Fruit fly (Drosophila melanogaster) whole organism, embryonic: ENCODE measurements around the gene CG34293.
A peak's percentile ranks its signal among the peaks of the same experiment; 100 is the strongest.

Experiments used
- Abd-B ChIP-seq: fragments of 200-800 bp; sonication (Bioruptor generic); optimal IDR thresholded peaks from 2 replicates; lab custom pipeline; 2018; ENCODE audit warnings: missing biosample characterization, mild to moderate bottlenecking, missing genetic modification characterization, moderate library complexity
- Atf-2 ChIP-seq: fragments of 200-800 bp; sonication (Bioruptor generic); optimal IDR thresholded peaks from 2 replicates; lab custom pipeline; 2016; ENCODE audit warnings: missing biosample characterization, missing genetic modification characterization
- B-H1 ChIP-seq: fragments of 200-800 bp; sonication (Bioruptor generic); IDR thresholded peaks from 3 replicates; pipeline ENCODE4 v1.3.6; 2022; ENCODE audit warnings: missing biosample characterization, missing genetic modification characterization
- BEAF-32 ChIP-seq: fragments of 200-800 bp; sonication (Bioruptor generic); optimal IDR thresholded peaks from 3 replicates; lab custom pipeline; 2017; ENCODE audit warnings: missing biosample characterization, missing genetic modification characterization, mild to moderate bottlenecking, moderate library complexity, missing genetic modification reagents
- C15 ChIP-seq: fragments of 200-800 bp; sonication (Bioruptor generic); IDR thresholded peaks from 3 replicates; pipeline ENCODE4 v1.3.6; 2022; ENCODE audit warnings: missing biosample characterization, missing genetic modification characterization
- CG10209 ChIP-seq: fragments of 200-800 bp; sonication (Bioruptor generic); optimal IDR thresholded peaks from 3 replicates; lab custom pipeline; 2017; ENCODE audit warnings: missing biosample characterization, mild to moderate bottlenecking, missing genetic modification characterization, missing genetic modification reagents
- CG10462 ChIP-seq: fragments of 200-800 bp; sonication (Bioruptor generic); optimal IDR thresholded peaks from 2 replicates; lab custom pipeline; 2016; ENCODE audit warnings: missing biosample characterization, missing genetic modification characterization
- CG10654 ChIP-seq: fragments of 200-800 bp; sonication (Bioruptor generic); optimal IDR thresholded peaks from 2 replicates; lab custom pipeline; 2016; ENCODE audit warnings: missing biosample characterization, missing genetic modification characterization
- CG12104 ChIP-seq: fragments of 200-800 bp; sonication (Bioruptor generic); optimal IDR thresholded peaks from 3 replicates; lab custom pipeline; 2016; ENCODE audit warnings: missing biosample characterization, missing genetic modification characterization
- CG13424 ChIP-seq: fragments of 200-800 bp; sonication (Bioruptor generic); optimal IDR thresholded peaks from 2 replicates; lab custom pipeline; 2019; ENCODE audit warnings: missing biosample characterization, mild to moderate bottlenecking, missing genetic modification characterization, moderate library complexity
- CG14441 ChIP-seq: fragments of 200-800 bp; sonication (Bioruptor generic); IDR thresholded peaks from 2 replicates; pipeline ENCODE4 v1.3.6; 2022; ENCODE audit warnings: missing biosample characterization, missing genetic modification characterization
- CG1529 ChIP-seq: fragments of 200-800 bp; sonication (Bioruptor generic); optimal IDR thresholded peaks from 3 replicates; lab custom pipeline; 2018; ENCODE audit warnings: missing biosample characterization, missing genetic modification characterization
- CG15696 ChIP-seq: fragments of 200-800 bp; sonication (Bioruptor generic); optimal IDR thresholded peaks from 2 replicates; lab custom pipeline; 2019; ENCODE audit warnings: missing biosample characterization, mild to moderate bottlenecking, missing genetic modification characterization, moderate library complexity
- CG1792 ChIP-seq: fragments of 200-800 bp; sonication (Bioruptor generic); optimal IDR thresholded peaks from 2 replicates; lab custom pipeline; 2016; ENCODE audit warnings: missing biosample characterization, missing genetic modification characterization
- CG1832 ChIP-seq: fragments of 200-800 bp; sonication (Bioruptor generic); optimal IDR thresholded peaks from 2 replicates; lab custom pipeline; 2017; ENCODE audit warnings: missing biosample characterization, mild to moderate bottlenecking, missing genetic modification characterization, inconsistent platforms
- CG18619 ChIP-seq: fragments of 200-800 bp; sonication (Bioruptor generic); optimal IDR thresholded peaks from 3 replicates; lab custom pipeline; 2017; ENCODE audit warnings: missing biosample characterization, mild to moderate bottlenecking, missing genetic modification characterization
- CG18764 ChIP-seq: fragments of 200-800 bp; sonication (Bioruptor generic); optimal IDR thresholded peaks from 3 replicates; lab custom pipeline; 2016; ENCODE audit warnings: missing biosample characterization, missing genetic modification characterization
- CG2199 ChIP-seq: fragments of 200-800 bp; sonication (Bioruptor generic); IDR thresholded peaks from 3 replicates; pipeline ENCODE4 v1.3.6; 2022; ENCODE audit warnings: missing biosample characterization, missing genetic modification characterization
- CG30403 ChIP-seq: fragments of 200-800 bp; sonication (Bioruptor generic); optimal IDR thresholded peaks from 3 replicates; lab custom pipeline; 2016; ENCODE audit warnings: missing biosample characterization, missing genetic modification characterization
- CG3838 ChIP-seq: fragments of 200-800 bp; sonication (Bioruptor generic); optimal IDR thresholded peaks from 3 replicates; lab custom pipeline; 2016; ENCODE audit warnings: missing biosample characterization, missing genetic modification characterization
- CG5180 ChIP-seq: fragments of 200-800 bp; sonication (Bioruptor generic); optimal IDR thresholded peaks from 3 replicates; lab custom pipeline; 2017; ENCODE audit warnings: missing biosample characterization, missing genetic modification characterization, mild to moderate bottlenecking, moderate library complexity, missing genetic modification reagents
- CG8089 ChIP-seq: fragments of 200-800 bp; sonication (Bioruptor generic); optimal IDR thresholded peaks from 3 replicates; lab custom pipeline; 2016; ENCODE audit warnings: missing biosample characterization, missing genetic modification characterization
- CG8924 ChIP-seq: fragments of 200-800 bp; optimal IDR thresholded peaks from 3 replicates; lab custom pipeline; 2019; ENCODE audit warnings: missing biosample characterization, mild to moderate bottlenecking, missing genetic modification characterization, moderate library complexity
- CG9876 ChIP-seq: fragments of 200-800 bp; sonication (Bioruptor generic); optimal IDR thresholded peaks from 2 replicates; lab custom pipeline; 2016; ENCODE audit warnings: missing biosample characterization, missing genetic modification characterization
- Fer2 ChIP-seq: fragments of 200-800 bp; sonication (Bioruptor generic); optimal IDR thresholded peaks from 2 replicates; lab custom pipeline; 2018; ENCODE audit warnings: missing biosample characterization, mild to moderate bottlenecking, missing genetic modification characterization, moderate library complexity
- Fer3 ChIP-seq: fragments of 200-800 bp; sonication (Bioruptor generic); optimal IDR thresholded peaks from 2 replicates; lab custom pipeline; 2018; ENCODE audit warnings: missing biosample characterization, mild to moderate bottlenecking, missing genetic modification characterization, moderate library complexity
- HLHmδ ChIP-seq: fragments of 200-800 bp; sonication (Bioruptor generic); optimal IDR thresholded peaks from 2 replicates; lab custom pipeline; 2018; ENCODE audit warnings: missing biosample characterization, mild to moderate bottlenecking, missing genetic modification characterization, moderate library complexity
- Hmr ChIP-seq: fragments of 200-800 bp; sonication (Bioruptor generic); optimal IDR thresholded peaks from 3 replicates; lab custom pipeline; 2017; ENCODE audit warnings: mild to moderate bottlenecking, missing biosample characterization, missing genetic modification reagents, missing genetic modification characterization
- Hsf ChIP-seq: fragments of 200-800 bp; sonication (Bioruptor generic); optimal IDR thresholded peaks from 3 replicates; lab custom pipeline; 2016; ENCODE audit warnings: missing biosample characterization, missing genetic modification characterization
- Meics ChIP-seq: fragments of 200-800 bp; sonication (Bioruptor generic); optimal IDR thresholded peaks from 2 replicates; lab custom pipeline; 2017; ENCODE audit warnings: missing biosample characterization, mild to moderate bottlenecking, missing genetic modification characterization
- Mes4 ChIP-seq: fragments of 200-800 bp; sonication (Bioruptor generic); optimal IDR thresholded peaks from 2 replicates; lab custom pipeline; 2016; ENCODE audit warnings: missing biosample characterization, missing genetic modification characterization
- NfI ChIP-seq: fragments of 200-800 bp; sonication (Bioruptor generic); optimal IDR thresholded peaks from 3 replicates; lab custom pipeline; 2018; ENCODE audit warnings: missing biosample characterization, mild to moderate bottlenecking, missing genetic modification characterization, moderate library complexity
- Oaz ChIP-seq: fragments of 200-800 bp; sonication (Bioruptor generic); IDR thresholded peaks from 2 replicates; pipeline ENCODE4 v1.3.6; 2022; ENCODE audit warnings: missing biosample characterization, missing genetic modification characterization
- Opbp ChIP-seq: fragments of 200-800 bp; sonication (Bioruptor generic); IDR thresholded peaks from 3 replicates; pipeline ENCODE4 v1.3.6; 2022; ENCODE audit warnings: missing biosample characterization, missing genetic modification characterization; ENCODE audit not compliant: partially characterized antibody
- Taf1 ChIP-seq: fragments of 200-800 bp; sonication (Bioruptor generic); IDR thresholded peaks from 2 replicates; pipeline ENCODE4 v1.3.6; 2022; ENCODE audit warnings: missing biosample characterization, missing genetic modification characterization
- YL-1 ChIP-seq: fragments of 200-800 bp; sonication (Bioruptor generic); optimal IDR thresholded peaks from 3 replicates; lab custom pipeline; 2017; ENCODE audit warnings: missing biosample characterization, mild to moderate bottlenecking, missing genetic modification characterization
- abd-A ChIP-seq: fragments of 200-800 bp; sonication (Bioruptor generic); optimal IDR thresholded peaks from 3 replicates; lab custom pipeline; 2019; ENCODE audit warnings: missing biosample characterization, mild to moderate bottlenecking, missing genetic modification characterization, moderate library complexity
- ara ChIP-seq: fragments of 200-800 bp; sonication (Bioruptor generic); IDR thresholded peaks from 2 replicates; pipeline ENCODE4 v1.3.6; 2022; ENCODE audit warnings: missing biosample characterization, missing genetic modification characterization
- ase ChIP-seq: fragments of 200-800 bp; sonication (Bioruptor generic); IDR thresholded peaks from 3 replicates; pipeline ENCODE4 v1.3.6; 2022; ENCODE audit warnings: missing biosample characterization, missing genetic modification characterization
- bcd ChIP-seq: fragments of 200-800 bp; sonication (Bioruptor generic); optimal IDR thresholded peaks from 2 replicates; lab custom pipeline; 2017; ENCODE audit warnings: missing biosample characterization, mild to moderate bottlenecking, missing genetic modification characterization
- chif ChIP-seq, 2 experiments: fragments of 200-800 bp; sonication (Bioruptor generic); optimal IDR thresholded peaks; 3 replicates each; lab custom pipeline; 2016; ENCODE audit warnings: missing biosample characterization in 2 of 2, missing genetic modification characterization in 2 of 2
- cwo ChIP-seq: fragments of 200-800 bp; sonication (Bioruptor generic); optimal IDR thresholded peaks from 3 replicates; lab custom pipeline; 2017; ENCODE audit warnings: missing biosample characterization, missing genetic modification characterization, mild to moderate bottlenecking, moderate library complexity, missing genetic modification reagents
- ems ChIP-seq: fragments of 200-800 bp; sonication (Bioruptor generic); optimal IDR thresholded peaks from 3 replicates; lab custom pipeline; 2016; ENCODE audit warnings: missing biosample characterization, missing genetic modification characterization
- lmd ChIP-seq: fragments of 200-800 bp; sonication (Bioruptor generic); IDR thresholded peaks from 2 replicates; pipeline ENCODE4 v1.3.6; 2022; ENCODE audit warnings: missing biosample characterization, missing genetic modification characterization
- mld ChIP-seq: fragments of 200-800 bp; sonication (Bioruptor generic); IDR thresholded peaks from 3 replicates; pipeline ENCODE4 v1.3.6; 2022; ENCODE audit warnings: missing biosample characterization, missing genetic modification characterization; ENCODE audit not compliant: partially characterized antibody
- peb ChIP-seq: fragments of 200-800 bp; sonication (Bioruptor generic); IDR thresholded peaks from 2 replicates; pipeline ENCODE4 v1.3.6; 2022; ENCODE audit warnings: missing biosample characterization, missing genetic modification characterization
- scrt ChIP-seq: fragments of 200-800 bp; sonication (Bioruptor generic); optimal IDR thresholded peaks from 2 replicates; lab custom pipeline; 2018; ENCODE audit warnings: missing biosample characterization, mild to moderate bottlenecking, missing genetic modification characterization, moderate library complexity
- stwl ChIP-seq: fragments of 200-800 bp; sonication (Bioruptor generic); optimal IDR thresholded peaks from 3 replicates; lab custom pipeline; 2018; ENCODE audit warnings: missing biosample characterization, mild to moderate bottlenecking, missing genetic modification characterization, moderate library complexity
- sug ChIP-seq: fragments of 200-800 bp; optimal IDR thresholded peaks from 2 replicates; lab custom pipeline; 2019; ENCODE audit warnings: missing biosample characterization, mild to moderate bottlenecking, missing genetic modification characterization, moderate library complexity

The CG34293 gene

dm6 chr3R:27153062-27153878 lies 12.1 kb downstream of the CG34293 start (continued):
- no peak for TF ChIP-seq B-H1 (GFP tag; lab: Robert Waterston, UW)
- TF ChIP-seq CG9876 = no peak
- peak; percentile 66 for TF ChIP-seq bcd (GFP tag; lab: Kevin White, UChicago)
- peak; percentile 61 for TF ChIP-seq CG12104 (GFP tag; lab: Kevin White, UChicago)
- TF ChIP-seq Abd-B (GFP tag; lab: Kevin White, UChicago) = no peak
- TF ChIP-seq CG8924 = peak; percentile 70
- no peak for TF ChIP-seq CG3838
- peak; percentile 43 for TF ChIP-seq sug (tag; lab: Kevin White, UChicago)
- TF ChIP-seq chif (GFP tag; optimal IDR thresholded peaks at IDR 0.05; lab: Kevin White, UChicago) = no peak
- no peak for TF ChIP-seq CG2199 (GFP tag; lab: Robert Waterston, UW)
- TF ChIP-seq scrt (GFP tag; lab: Kevin White, UChicago) = peak; percentile 52
- TF ChIP-seq CG13424 (tag; lab: Kevin White, UChicago) = peak; percentile 38
- TF ChIP-seq Taf1 (GFP tag; lab: Robert Waterston, UW) = no peak
- TF ChIP-seq Mes4 (GFP tag; lab: Kevin White, UChicago) = no peak
- no peak for TF ChIP-seq CG8089 (GFP tag; lab: Kevin White, UChicago)
- peak; percentile 65 for TF ChIP-seq CG18619 (GFP tag; lab: Kevin White, UChicago)
- peak; percentile 14 for TF ChIP-seq Hsf (GFP tag; lab: Kevin White, UChicago)
- TF ChIP-seq NfI (GFP tag; lab: Kevin White, UChicago) = peak; percentile 46
- TF ChIP-seq CG10462 = no peak
- no peak for TF ChIP-seq CG1792
- no peak for TF ChIP-seq Atf-2 (GFP tag; lab: Kevin White, UChicago)
- no peak for TF ChIP-seq BEAF-32 (GFP tag; lab: Kevin White, UChicago)
- no peak for TF ChIP-seq mld (GFP tag; lab: Robert Waterston, UW)
- peak; percentile 33; the same call in 1 of the 2 replicates for TF ChIP-seq lmd (GFP tag; lab: Robert Waterston, UW)
- TF ChIP-seq abd-A (tag; lab: Kevin White, UChicago) = no peak
- no peak for TF ChIP-seq CG10654
- no peak for TF ChIP-seq Opbp
- TF ChIP-seq Oaz (GFP tag; lab: Robert Waterston, UW) = no peak
- TF ChIP-seq CG5180 (GFP tag; lab: Kevin White, UChicago) = no peak
- TF ChIP-seq ase = no peak
- peak; percentile 66 for TF ChIP-seq cwo (GFP tag; lab: Kevin White, UChicago)
- peak; percentile 16 for TF ChIP-seq Fer3 (tag; lab: Kevin White, UChicago)
- TF ChIP-seq CG30403 (GFP tag; lab: Kevin White, UChicago) = peak; percentile 47
- TF ChIP-seq ara (GFP tag; lab: Robert Waterston, UW) = no peak
- no peak for TF ChIP-seq CG1529 (GFP tag; lab: Kevin White, UChicago)
- TF ChIP-seq peb (GFP tag; lab: Robert Waterston, UW) = no peak
- peak; percentile 8 for TF ChIP-seq ems
- peak; percentile 71 for TF ChIP-seq CG10209 (GFP tag; lab: Kevin White, UChicago)
- no peak for TF ChIP-seq CG18764 (GFP tag; lab: Kevin White, UChicago)
- TF ChIP-seq YL-1 (GFP tag; lab: Kevin White, UChicago) = peak; percentile 1
- TF ChIP-seq Meics (GFP tag; lab: Kevin White, UChicago) = peak; percentile 71
- TF ChIP-seq Fer2 (tag; lab: Kevin White, UChicago) = no peak
- TF ChIP-seq C15 (GFP tag; lab: Robert Waterston, UW) = no peak
- no peak for TF ChIP-seq stwl
- TF ChIP-seq Hmr (GFP tag; lab: Kevin White, UChicago) = peak; percentile 79
- no peak for TF ChIP-seq CG1832
- TF ChIP-seq CG14441 (GFP tag; lab: Robert Waterston, UW) = 0 out of 2 replicates have a peak, but pooled peaks have one; percentile 6
- peak; percentile 28 for TF ChIP-seq CG15696 (tag; lab: Kevin White, UChicago)
- no peak for TF ChIP-seq HLHmδ (GFP tag; lab: Kevin White, UChicago)
